Fruit fly (Drosophila melanogaster): ENCODE data around the gene CG6770.

The CG6770 gene

dm6 chr2L:12027435-12027834, 18.5 kb downstream of the CG6770 start, which contains the start of gene dmGlut:
dmGlut (plus strand) TSS chr2L:12027438.
- TF ChIP-seq CG14860 (GFP tag; IDR thresholded peaks at IDR 0.05; ENCODE audit: partially characterized antibody) (no peak), gce (GFP tag; IDR thresholded peaks at IDR 0.05) (no peak), Hmr (GFP tag; optimal IDR thresholded peaks at IDR 0.05) (no peak), CG9876 (GFP tag; optimal IDR thresholded peaks at IDR 0.05) (no peak), CG1647 (GFP tag; optimal IDR thresholded peaks at IDR 0.05) (no peak), Gsc (GFP tag; IDR thresholded peaks at IDR 0.05) (no peak), Ravus (GFP tag; IDR thresholded peaks at IDR 0.05) (no peak), CG17385 (GFP tag; optimal IDR thresholded peaks at IDR 0.05) (no peak), Med (GFP tag) (peak; percentile 42), Dfd (GFP tag; optimal IDR thresholded peaks at IDR 0.05) (no peak), CG12236 (GFP tag; optimal IDR thresholded peaks at IDR 0.05) (no peak), Taf1 (GFP tag; IDR thresholded peaks at IDR 0.05) (no peak), croc (GFP tag; conservative IDR thresholded peaks at IDR 0.05) (no peak), Dad (GFP tag; optimal IDR thresholded peaks at IDR 0.05) (no peak), so (GFP tag; IDR thresholded peaks at IDR 0.05) (no peak), CHES-1-like (GFP tag; optimal IDR thresholded peaks at IDR 0.05) (no peak), CG12299 (tag; optimal IDR thresholded peaks at IDR 0.05) (no peak), tgo (GFP tag; IDR thresholded peaks at IDR 0.05) (no peak), CG10209 (GFP tag; optimal IDR thresholded peaks at IDR 0.05) (no peak), esg (GFP tag; conservative IDR thresholded peaks at IDR 0.05) (no peak), CG11247 (GFP tag; IDR thresholded peaks at IDR 0.05) (no peak), Optix (GFP tag; IDR thresholded peaks at IDR 0.05) (0 out of 3 replicates have a peak, but pooled peaks have one; percentile 19), CG8281 (tag; optimal IDR thresholded peaks at IDR 0.05) (no peak), slbo (GFP tag; IDR thresholded peaks at IDR 0.05) (no peak), sqz (GFP tag; optimal IDR thresholded peaks at IDR 0.05) (no peak), Jarid2 (GFP tag; optimal IDR thresholded peaks at IDR 0.05) (peak; percentile 23), CG17829 (tag; optimal IDR thresholded peaks at IDR 0.05) (no peak), kah (GFP tag; optimal IDR thresholded peaks at IDR 0.05) (no peak), sr (GFP tag; IDR thresholded peaks at IDR 0.05) (no peak), Pdp1 (GFP tag; optimal IDR thresholded peaks at IDR 0.05) (no peak), onecut (GFP tag; IDR thresholded peaks at IDR 0.05) (no peak), ttk (GFP tag; IDR thresholded peaks at IDR 0.05) (no peak), Ets65A (GFP tag) (peak; percentile 64), Elba2 (GFP tag; optimal IDR thresholded peaks at IDR 0.05) (no peak), ara (GFP tag; IDR thresholded peaks at IDR 0.05) (0 out of 2 replicates have a peak, but pooled peaks have one; percentile 5), Asciz (GFP tag; optimal IDR thresholded peaks at IDR 0.05) (no peak), CG17568 (GFP tag; optimal IDR thresholded peaks at IDR 0.05) (no peak), usp (GFP tag; optimal IDR thresholded peaks at IDR 0.05) (no peak), sna (GFP tag; IDR thresholded peaks at IDR 0.05; ENCODE audit: partially characterized antibody) (no peak), Hr51 (GFP tag; optimal IDR thresholded peaks at IDR 0.05) (no peak), CG8290 (GFP tag; optimal IDR thresholded peaks at IDR 0.05) (no peak), CG8290 (tag; optimal IDR thresholded peaks at IDR 0.05) (no peak), dimm (GFP tag; IDR thresholded peaks at IDR 0.05) (no peak), Blimp-1 (GFP tag; optimal IDR thresholded peaks at IDR 0.05) (no peak), CG8765 (GFP tag; IDR thresholded peaks at IDR 0.05) (no peak)
